Fruit fly (Drosophila melanogaster): ENCODE data around the gene CG13247.

The CG13247 gene

DNA sequence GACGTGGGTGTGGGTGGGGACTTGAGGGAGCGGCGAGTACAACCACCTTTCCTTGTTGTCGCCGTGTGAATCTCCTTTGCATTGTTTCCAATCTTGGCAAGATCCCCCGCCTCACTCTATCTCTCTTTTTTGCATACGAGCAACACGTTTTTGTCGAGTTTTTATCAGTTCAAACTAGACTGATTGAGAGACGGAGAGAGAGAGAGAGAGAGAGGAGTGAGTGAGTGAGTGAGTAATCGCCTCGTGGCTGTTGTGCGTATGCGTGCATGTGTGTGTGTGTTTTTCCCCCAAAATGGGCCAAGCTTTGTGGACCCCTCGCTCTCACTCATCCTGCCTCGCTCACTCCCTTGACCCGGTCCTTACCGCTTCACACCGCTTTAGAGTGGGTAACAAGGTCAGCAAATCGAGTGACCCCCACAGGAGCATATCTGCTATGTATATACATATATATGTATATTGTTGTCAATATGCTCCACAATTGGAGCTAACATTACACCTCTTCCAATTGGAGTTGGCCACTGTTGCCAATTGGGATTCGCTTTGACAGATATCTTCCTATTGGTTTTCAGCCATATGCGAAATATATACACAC, 20.7 kb upstream of the CG13247 start:
- 0 out of 2 replicates have a peak, but pooled peaks have one; percentile 46 for TF ChIP-seq CG12605 (GFP tag; IDR thresholded peaks at IDR 0.05)
- TF ChIP-seq EcR (GFP tag; optimal IDR thresholded peaks at IDR 0.05): peak; percentile 95
- TF ChIP-seq CG17806 (tag; optimal IDR thresholded peaks at IDR 0.05): no peak
- no peak for TF ChIP-seq CG10348 (GFP tag; IDR thresholded peaks at IDR 0.05)
- 0 out of 3 replicates have a peak, but pooled peaks have one; percentile 39 for TF ChIP-seq CG4496 (GFP tag; IDR thresholded peaks at IDR 0.05)
- TF ChIP-seq CG32121 (GFP tag; IDR thresholded peaks at IDR 0.05): 0 out of 2 replicates have a peak, but pooled peaks have one; percentile 29
- peak; percentile 44; the same call in 1 of the 2 replicates for TF ChIP-seq Ets98B (GFP tag; IDR thresholded peaks at IDR 0.05)

DNA sequence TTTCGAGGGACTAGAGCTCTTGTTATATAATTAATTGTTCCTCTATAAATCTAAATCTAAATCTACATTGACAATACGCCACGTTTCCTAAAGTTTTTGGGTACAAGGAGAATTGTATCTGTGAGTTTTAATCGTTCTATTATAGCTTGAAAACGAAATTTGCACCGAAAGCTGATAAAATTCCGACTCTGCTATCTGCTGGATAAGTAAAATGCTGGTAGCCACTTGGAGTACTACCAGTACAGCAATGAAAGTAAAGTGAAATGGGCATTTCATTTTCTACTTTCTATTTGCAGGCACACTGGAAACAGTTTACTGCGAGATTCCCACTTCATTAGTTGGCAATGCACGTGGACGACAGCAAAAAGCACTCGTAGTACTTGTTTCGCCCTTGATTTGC, 17.0 kb upstream of the CG13247 start, which contains the start of gene CG5618:
Gene CG5618 (plus strand): TSS at position 301 of the 400 bp plus-strand sequence.
- no peak for TF ChIP-seq CG15710 (tag; optimal IDR thresholded peaks at IDR 0.05)
- TF ChIP-seq CG4496 (GFP tag; IDR thresholded peaks at IDR 0.05): no peak
- no peak for TF ChIP-seq EcR (GFP tag; optimal IDR thresholded peaks at IDR 0.05)

DNA sequence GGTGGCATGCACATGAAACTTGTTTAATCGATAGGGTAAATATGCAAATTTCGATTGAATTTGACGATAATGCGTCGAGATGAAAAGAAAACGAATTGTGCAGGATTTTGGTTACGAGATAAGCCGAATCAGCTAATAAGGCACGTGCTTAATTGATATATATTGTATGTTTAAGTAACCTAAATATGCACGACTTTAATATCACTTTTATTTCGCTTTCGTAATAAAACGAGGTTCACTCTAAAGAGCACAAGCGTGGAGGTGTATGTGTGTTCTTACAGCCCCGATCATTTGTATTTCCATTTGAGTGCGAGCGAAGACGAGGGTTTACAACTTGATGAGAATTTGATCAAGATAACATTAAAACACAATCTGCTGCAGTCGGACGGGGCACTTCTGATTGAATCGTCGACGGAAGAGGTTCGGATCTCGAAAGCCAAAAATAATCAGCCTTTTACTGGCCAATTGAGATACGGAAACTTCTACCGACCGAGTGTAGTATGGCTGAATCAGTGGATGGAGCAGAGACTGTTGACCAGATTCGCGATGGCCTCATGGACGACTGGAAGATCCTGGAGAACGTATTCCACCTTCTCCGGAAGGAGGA, 16.3 kb upstream of the CG13247 start:
- TF ChIP-seq CG12605 (GFP tag; IDR thresholded peaks at IDR 0.05) (0 out of 2 replicates have a peak, but pooled peaks have one; percentile 13), CG15710 (tag; optimal IDR thresholded peaks at IDR 0.05) (no peak), CG32121 (GFP tag; IDR thresholded peaks at IDR 0.05) (0 out of 2 replicates have a peak, but pooled peaks have one; percentile 9), CG8159 (tag; optimal IDR thresholded peaks at IDR 0.05) (peak; percentile 87)

DNA sequence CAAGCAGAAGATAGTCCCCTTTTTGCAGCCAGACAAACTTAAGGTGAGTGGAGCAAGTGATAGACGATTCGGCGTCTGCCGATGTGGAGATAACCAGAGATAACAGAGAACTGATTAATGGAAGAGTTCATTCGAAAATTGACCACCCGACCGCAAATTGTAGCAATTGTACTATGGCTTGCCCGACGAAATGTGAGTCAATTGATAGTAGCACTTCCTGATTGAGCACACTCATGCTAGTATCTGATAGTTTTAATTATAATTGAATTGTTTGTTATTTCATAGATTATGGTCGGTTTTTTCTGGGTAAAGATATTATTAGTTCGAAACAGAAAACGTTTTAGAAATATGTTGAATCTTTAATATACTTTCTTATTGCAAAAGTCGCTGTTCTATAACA, 15.8 kb upstream of the CG13247 start:
- TF ChIP-seq fd96Ca (GFP tag; IDR thresholded peaks at IDR 0.05): no peak
- TF ChIP-seq CG15710 (tag; optimal IDR thresholded peaks at IDR 0.05): no peak
- TF ChIP-seq gl (tag; optimal IDR thresholded peaks at IDR 0.05): no peak
- TF ChIP-seq CG4496 (GFP tag; IDR thresholded peaks at IDR 0.05): no peak
- TF ChIP-seq Pif1A (GFP tag; optimal IDR thresholded peaks at IDR 0.05): no peak
- no peak for TF ChIP-seq CG12605 (GFP tag; IDR thresholded peaks at IDR 0.05)
- TF ChIP-seq CG32121 (GFP tag; IDR thresholded peaks at IDR 0.05): no peak
- no peak for TF ChIP-seq Pif1B (GFP tag; optimal IDR thresholded peaks at IDR 0.05)
- TF ChIP-seq CG17806 (tag; optimal IDR thresholded peaks at IDR 0.05): no peak
- TF ChIP-seq Ets98B (GFP tag; IDR thresholded peaks at IDR 0.05): no peak
- TF ChIP-seq rn (GFP tag; IDR thresholded peaks at IDR 0.05): no peak
- no peak for TF ChIP-seq CG10348 (GFP tag; IDR thresholded peaks at IDR 0.05)

DNA sequence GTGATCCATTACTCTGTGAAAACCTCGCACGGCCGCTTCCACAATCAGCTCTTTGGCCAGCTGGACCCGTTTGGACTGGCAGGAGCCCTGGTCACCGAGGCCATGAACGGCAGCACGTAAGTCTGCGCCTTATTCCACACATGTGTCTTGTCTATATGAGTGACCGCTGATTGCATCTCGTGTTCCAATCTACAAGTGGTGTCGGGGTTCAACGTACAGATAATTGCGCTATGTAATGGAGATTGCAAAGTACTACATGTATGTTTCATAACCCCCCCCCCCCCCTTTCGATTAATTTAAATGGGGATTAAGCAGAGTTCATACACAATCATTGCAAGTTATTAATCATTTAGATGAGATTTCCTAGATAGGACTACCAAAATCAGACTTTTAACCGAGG, 15.2 kb upstream of the CG13247 start:
- TF ChIP-seq CG14655 (GFP tag; optimal IDR thresholded peaks at IDR 0.05): no peak
- TF ChIP-seq EcR (GFP tag; optimal IDR thresholded peaks at IDR 0.05): peak; percentile 82
- no peak for TF ChIP-seq CG10348 (GFP tag; IDR thresholded peaks at IDR 0.05)
- TF ChIP-seq CG8301 (tag; optimal IDR thresholded peaks at IDR 0.05): no peak

DNA sequence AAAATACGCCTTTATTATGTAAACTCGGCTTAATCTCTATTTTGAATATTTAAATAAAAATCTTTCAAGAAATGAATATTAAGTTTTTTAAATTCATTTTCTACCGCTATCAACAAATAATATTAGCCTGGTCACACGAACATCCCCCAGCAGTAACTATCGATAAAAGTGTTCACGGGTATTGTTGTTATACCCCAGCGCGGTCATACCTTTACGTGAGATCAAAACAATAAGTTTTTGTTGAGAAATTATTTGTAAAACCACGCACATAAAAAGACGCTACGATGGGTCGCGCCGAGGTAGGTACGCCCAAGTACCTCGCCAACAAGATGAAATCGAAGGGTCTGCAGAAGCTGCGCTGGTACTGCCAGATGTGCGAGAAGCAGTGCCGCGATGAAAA, 13.5 kb upstream of the CG13247 start, which contains the start of gene kin17:
Gene kin17 (plus strand): TSS at position 195 of the 400 bp plus-strand sequence.
- no peak for TF ChIP-seq CG32121 (GFP tag; IDR thresholded peaks at IDR 0.05)
- TF ChIP-seq D1 (tag; optimal IDR thresholded peaks at IDR 0.05): no peak
- no peak for TF ChIP-seq CG13204 (GFP tag; optimal IDR thresholded peaks at IDR 0.05)
- no peak for TF ChIP-seq CG17806 (tag; optimal IDR thresholded peaks at IDR 0.05)
- TF ChIP-seq CG8301 (tag; optimal IDR thresholded peaks at IDR 0.05): no peak

DNA sequence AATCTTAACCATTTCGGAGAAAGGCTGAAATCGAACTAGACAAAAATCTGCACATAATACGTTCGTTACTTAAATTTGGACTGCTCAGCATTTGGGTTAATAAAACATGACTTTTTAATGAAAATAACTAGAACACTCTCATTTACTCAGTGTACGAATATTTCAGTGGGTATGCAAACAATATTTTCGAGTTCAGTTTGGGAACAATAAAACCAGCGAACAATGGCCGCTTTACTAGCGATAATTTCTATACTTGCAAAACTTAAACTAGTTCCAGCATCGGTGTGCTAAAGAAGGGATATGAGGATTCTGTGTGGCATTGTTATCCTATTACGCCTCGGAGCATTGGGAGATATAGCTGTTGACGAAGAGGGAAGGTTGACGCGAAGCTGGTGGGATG, 11.9 kb upstream of the CG13247 start, which contains the start of gene CG5665:
Gene CG5665 (plus strand): TSS at position 301 of the 400 bp plus-strand sequence.
- TF ChIP-seq rn (GFP tag; IDR thresholded peaks at IDR 0.05): no peak

DNA sequence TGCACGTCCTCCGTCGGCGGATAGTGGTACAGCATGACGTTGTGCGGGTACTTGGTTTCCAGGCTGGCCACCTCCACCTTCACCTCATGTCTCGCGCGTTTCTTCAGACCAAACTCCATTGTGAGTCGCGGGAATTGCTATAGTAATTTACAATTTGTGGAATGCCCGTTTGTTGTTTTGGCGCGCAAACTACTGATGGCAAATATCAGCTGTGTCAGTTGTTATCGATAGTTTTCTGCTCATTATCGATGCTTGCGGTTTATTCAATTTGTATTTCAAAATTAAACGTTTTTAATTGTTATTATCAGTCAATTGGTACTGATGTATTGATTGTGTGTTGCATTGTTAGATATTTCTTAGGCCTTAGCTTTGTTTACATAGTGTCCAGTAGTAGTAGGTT, 8.7 kb upstream of the CG13247 start, which contains the start of gene Prim2:
Gene Prim2 (minus strand): TSS at position 197 of the 400 bp plus-strand sequence.
- TF ChIP-seq CG14655 (GFP tag; optimal IDR thresholded peaks at IDR 0.05): no peak
- TF ChIP-seq CG8301 (tag; optimal IDR thresholded peaks at IDR 0.05): no peak
- TF ChIP-seq CG10348 (GFP tag; IDR thresholded peaks at IDR 0.05): no peak
- TF ChIP-seq CG15710 (tag; optimal IDR thresholded peaks at IDR 0.05): no peak
- TF ChIP-seq CG9948 (tag; optimal IDR thresholded peaks at IDR 0.05): no peak
- TF ChIP-seq gl (tag; optimal IDR thresholded peaks at IDR 0.05): no peak
- no peak for TF ChIP-seq rn (GFP tag; IDR thresholded peaks at IDR 0.05)
- no peak for TF ChIP-seq Snoo (tag; optimal IDR thresholded peaks at IDR 0.05)
- TF ChIP-seq CG8159 (tag; optimal IDR thresholded peaks at IDR 0.05): no peak
- no peak for TF ChIP-seq CG12605 (GFP tag; IDR thresholded peaks at IDR 0.05)
- TF ChIP-seq CG17806 (tag; optimal IDR thresholded peaks at IDR 0.05): no peak
- TF ChIP-seq D1 (tag; optimal IDR thresholded peaks at IDR 0.05): no peak
- no peak for TF ChIP-seq EcR (GFP tag; optimal IDR thresholded peaks at IDR 0.05)
- TF ChIP-seq Pif1B (GFP tag; optimal IDR thresholded peaks at IDR 0.05): no peak
- TF ChIP-seq CG13204 (GFP tag; optimal IDR thresholded peaks at IDR 0.05): no peak
- no peak for TF ChIP-seq Ets98B (GFP tag; IDR thresholded peaks at IDR 0.05)
- no peak for TF ChIP-seq CG32121 (GFP tag; IDR thresholded peaks at IDR 0.05)
- TF ChIP-seq Pif1A (GFP tag; optimal IDR thresholded peaks at IDR 0.05): no peak
- TF ChIP-seq CG4496 (GFP tag; IDR thresholded peaks at IDR 0.05): no peak
- TF ChIP-seq CG34367 (tag; optimal IDR thresholded peaks at IDR 0.05): no peak
